Worm (Caenorhabditis elegans) whole organism, L4/young adult: ENCODE data around the gene mrpl-44.

Experiments used
- W03F9.2 ChIP-seq: fragments of 150-350 bp; optimal IDR thresholded peaks from 2 replicates; lab custom pipeline; 2014; ENCODE audit warnings: missing biosample characterization, missing genetic modification characterization
- dao-5 ChIP-seq: sonication (generic microtip); optimal IDR thresholded peaks from 2 replicates; lab custom pipeline; 2016; ENCODE audit warnings: missing genotype, missing genetic modification characterization, moderate library complexity, missing compliant biosample characterization
- him-1 ChIP-seq: sonication (generic microtip); optimal IDR thresholded peaks from 2 replicates; lab custom pipeline; 2016; ENCODE audit warnings: missing genotype, missing genetic modification reagents, missing genetic modification characterization, missing compliant biosample characterization

DNA sequence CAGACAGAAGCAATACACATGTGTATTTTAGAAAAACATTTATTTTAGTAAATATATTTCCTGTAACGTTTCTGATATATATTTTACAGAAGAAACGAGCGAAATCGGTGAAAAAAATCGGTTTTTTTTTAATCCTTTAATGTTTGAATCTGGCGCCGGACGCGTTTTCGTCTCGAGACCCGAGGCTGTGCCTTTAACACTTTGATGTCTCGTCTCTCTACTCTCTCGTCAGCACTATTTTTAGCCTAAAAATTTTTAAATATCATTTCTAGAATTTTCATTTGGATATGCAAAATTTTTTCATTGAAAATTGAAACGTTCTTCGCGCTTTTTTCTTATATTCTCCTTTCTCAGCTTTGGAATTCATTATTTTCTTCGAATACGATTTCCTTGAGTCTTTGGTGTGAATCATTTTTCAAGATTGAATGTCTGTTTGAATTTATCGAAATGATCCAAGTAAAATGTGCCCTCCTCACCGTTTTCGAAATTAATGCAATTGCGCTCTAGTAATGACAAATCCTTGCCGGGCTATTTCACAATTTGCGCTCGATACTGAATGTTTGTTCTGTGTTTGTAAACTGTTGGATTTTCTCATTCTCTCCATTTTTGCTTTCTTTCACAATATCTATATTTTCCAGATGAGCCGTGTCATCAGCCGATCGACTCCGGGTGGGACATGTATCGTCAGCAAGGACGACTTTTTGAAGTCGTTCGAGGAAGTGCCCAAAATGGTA lies 34.6 kb downstream of the mrpl-44 start, which contains the start of gene cls-2:
- TF ChIP-seq W03F9.2 (tag; lab: Kevin White, UChicago) (peak; percentile 14), him-1 (tag; lab: Kevin White, UChicago) (no peak), dao-5 (tag; lab: Kevin White, UChicago) (no peak)
